Fruit fly (Drosophila melanogaster): ENCODE measurements around the gene CG7386.
A peak's percentile ranks its signal among the peaks of the same experiment; 100 is the strongest.

DNA sequence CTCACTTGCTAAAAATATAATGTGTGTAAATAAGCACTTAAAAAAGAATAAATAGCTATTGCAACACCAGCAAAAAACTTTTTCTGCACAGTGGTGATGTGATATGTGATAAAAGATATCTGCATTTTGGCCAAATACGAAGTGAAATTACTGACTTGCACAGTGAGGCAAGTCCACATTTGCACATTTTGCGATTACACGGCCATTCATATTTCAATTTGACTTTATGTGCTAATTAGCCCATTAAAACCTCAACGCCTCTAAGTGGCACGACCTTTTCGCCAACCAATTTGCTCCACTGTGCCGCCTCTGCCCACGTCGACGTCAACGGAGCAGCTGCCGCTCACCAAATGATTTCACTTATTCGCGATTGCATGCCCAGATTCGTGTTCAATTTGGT, 30.6 kb downstream of the CG7386 start, which contains the start of gene CG33946:
- no peak for TF ChIP-seq CG6854 (GFP tag; optimal IDR thresholded peaks at IDR 0.05)
- TF ChIP-seq CG11762 (GFP tag; optimal IDR thresholded peaks at IDR 0.05; ENCODE audit: insufficient read depth), result peak; percentile 57
- TF ChIP-seq CG8119 (GFP tag; IDR thresholded peaks at IDR 0.05), result peak; percentile 51; the same call in 1 of the 3 replicates
- no peak for TF ChIP-seq fkh (GFP tag; optimal IDR thresholded peaks at IDR 0.05)

Data from whole organism, prepupa.